Fruit fly (Drosophila melanogaster) whole organism, embryonic: ENCODE results near the gene Rab3GAP1.

Source experiments
- Abd-B ChIP-seq: fragments of 200-800 bp; sonication (Bioruptor generic); optimal IDR thresholded peaks from 2 replicates; lab custom pipeline; 2018; ENCODE audit warnings: missing biosample characterization, mild to moderate bottlenecking, missing genetic modification characterization, moderate library complexity
- Blimp-1 ChIP-seq: fragments of 200-800 bp; sonication (Bioruptor generic); optimal IDR thresholded peaks from 3 replicates; lab custom pipeline; 2018; ENCODE audit warnings: missing biosample characterization, missing genetic modification characterization, mild to moderate bottlenecking, moderate library complexity, missing genetic modification reagents
- CG1024 ChIP-seq: fragments of 200-800 bp; sonication (Bioruptor generic); IDR thresholded peaks from 2 replicates; pipeline ENCODE4 v1.3.6; 2022; ENCODE audit warnings: missing biosample characterization, missing genetic modification characterization
- CG10462 ChIP-seq: fragments of 200-800 bp; sonication (Bioruptor generic); optimal IDR thresholded peaks from 2 replicates; lab custom pipeline; 2016; ENCODE audit warnings: missing biosample characterization, missing genetic modification characterization
- CG12155 ChIP-seq: fragments of 200-800 bp; sonication (Bioruptor generic); optimal IDR thresholded peaks from 3 replicates; lab custom pipeline; 2016; ENCODE audit warnings: missing biosample characterization, missing genetic modification characterization
- CG12391 ChIP-seq: fragments of 200-800 bp; sonication (Bioruptor generic); optimal IDR thresholded peaks from 3 replicates; lab custom pipeline; 2018; ENCODE audit warnings: missing biosample characterization, mild to moderate bottlenecking, missing genetic modification characterization, moderate library complexity
- CG1603 ChIP-seq: fragments of 200-800 bp; sonication (Bioruptor generic); optimal IDR thresholded peaks from 2 replicates; lab custom pipeline; 2019; ENCODE audit warnings: missing biosample characterization, mild to moderate bottlenecking, missing genetic modification characterization, moderate library complexity
- CG16863 ChIP-seq: fragments of 200-800 bp; sonication (Bioruptor generic); optimal IDR thresholded peaks from 3 replicates; lab custom pipeline; 2016; ENCODE audit warnings: missing biosample characterization, missing genetic modification characterization
- CG17359 ChIP-seq: fragments of 200-800 bp; sonication (Bioruptor generic); optimal IDR thresholded peaks from 3 replicates; lab custom pipeline; 2018; ENCODE audit warnings: missing biosample characterization, mild to moderate bottlenecking, missing genetic modification characterization, moderate library complexity
- CG17802 ChIP-seq: fragments of 200-800 bp; sonication (Bioruptor generic); optimal IDR thresholded peaks from 2 replicates; lab custom pipeline; 2018; ENCODE audit warnings: missing biosample characterization, mild to moderate bottlenecking, missing genetic modification characterization, moderate library complexity
- CG17912 ChIP-seq: fragments of 200-800 bp; sonication (Bioruptor generic); optimal IDR thresholded peaks from 2 replicates; lab custom pipeline; 2018; ENCODE audit warnings: missing biosample characterization, mild to moderate bottlenecking, missing genetic modification characterization
- CG2712 ChIP-seq: fragments of 200-800 bp; optimal IDR thresholded peaks from 3 replicates; lab custom pipeline; 2019; ENCODE audit warnings: missing biosample characterization, mild to moderate bottlenecking, missing genetic modification characterization, moderate library complexity
- CG30403 ChIP-seq: fragments of 200-800 bp; sonication (Bioruptor generic); optimal IDR thresholded peaks from 3 replicates; lab custom pipeline; 2016; ENCODE audit warnings: missing biosample characterization, missing genetic modification characterization
- CG3281 ChIP-seq: fragments of 200-800 bp; sonication (Bioruptor generic); optimal IDR thresholded peaks from 3 replicates; lab custom pipeline; 2017; ENCODE audit warnings: missing biosample characterization, mild to moderate bottlenecking, missing genetic modification characterization
- CG33213 ChIP-seq: fragments of 200-800 bp; sonication (Bioruptor generic); optimal IDR thresholded peaks from 3 replicates; lab custom pipeline; 2016; ENCODE audit warnings: missing biosample characterization, missing genetic modification characterization
- CG4820 ChIP-seq: fragments of 200-800 bp; sonication (Bioruptor generic); optimal IDR thresholded peaks from 3 replicates; lab custom pipeline; 2016; ENCODE audit warnings: missing biosample characterization, missing genetic modification characterization
- CG7357 ChIP-seq: fragments of 200-800 bp; sonication (Bioruptor generic); IDR thresholded peaks from 3 replicates; pipeline ENCODE4 v1.3.6; 2022; ENCODE audit warnings: missing biosample characterization, missing genetic modification characterization
- CG8944 ChIP-seq: fragments of 200-800 bp; sonication (Bioruptor generic); optimal IDR thresholded peaks from 3 replicates; lab custom pipeline; 2016; ENCODE audit warnings: missing biosample characterization, missing genetic modification characterization
- CrebB ChIP-seq: fragments of 200-800 bp; sonication (Bioruptor generic); optimal IDR thresholded peaks from 3 replicates; lab custom pipeline; 2018; ENCODE audit warnings: missing biosample characterization, mild to moderate bottlenecking, missing genetic modification characterization
- Dbx ChIP-seq: fragments of 200-800 bp; sonication (Bioruptor generic); IDR thresholded peaks from 3 replicates; pipeline ENCODE4 v1.3.6; 2022; ENCODE audit warnings: missing biosample characterization, missing genetic modification characterization
- Dip2 ChIP-seq: fragments of 200-800 bp; sonication (Bioruptor generic); IDR thresholded peaks from 2 replicates; pipeline ENCODE4 v1.3.6; 2022; ENCODE audit warnings: missing biosample characterization, missing genetic modification characterization
- E2f1 ChIP-seq: fragments of 200-800 bp; sonication (Bioruptor generic); IDR thresholded peaks from 2 replicates; pipeline ENCODE4 v1.3.6; 2022; ENCODE audit warnings: missing biosample characterization, missing genetic modification characterization
- Fer1 ChIP-seq: fragments of 200-800 bp; sonication (Bioruptor generic); optimal IDR thresholded peaks from 2 replicates; lab custom pipeline; 2017; ENCODE audit warnings: missing biosample characterization, mild to moderate bottlenecking, missing genetic modification characterization
- HLH3B ChIP-seq: fragments of 200-800 bp; sonication (Bioruptor generic); IDR thresholded peaks from 2 replicates; pipeline ENCODE4 v1.3.6; 2022; ENCODE audit warnings: missing biosample characterization, missing genetic modification characterization
- Hr78 ChIP-seq, 2 experiments: fragments of 200-800 bp in 1 of 2; fragments of >200 bp in 1 of 2; sonication (Bioruptor generic) in 1 of 2; optimal IDR thresholded peaks; 2 replicates each; lab custom pipeline; 2017 to 2019; ENCODE audit warnings: missing biosample characterization in 2 of 2, missing genetic modification characterization in 2 of 2, mild to moderate bottlenecking in 1 of 2, moderate library complexity in 1 of 2
- Mrtf ChIP-seq: fragments of 200-800 bp; sonication (Bioruptor generic); IDR thresholded peaks from 3 replicates; pipeline ENCODE4 v1.3.6; 2022; ENCODE audit warnings: missing biosample characterization, missing genetic modification characterization
- Poxn ChIP-seq: fragments of 200-800 bp; sonication (Bioruptor generic); IDR thresholded peaks from 2 replicates; pipeline ENCODE4 v1.3.6; 2022; ENCODE audit warnings: missing biosample characterization, missing genetic modification characterization
- Side ChIP-seq: fragments of 200-800 bp; sonication (Bioruptor generic); optimal IDR thresholded peaks from 2 replicates; lab custom pipeline; 2016; ENCODE audit warnings: missing biosample characterization, missing genetic modification characterization
- Sox102F ChIP-seq: fragments of 200-800 bp; sonication (Bioruptor generic); optimal IDR thresholded peaks from 2 replicates; lab custom pipeline; 2018; ENCODE audit warnings: missing biosample characterization, mild to moderate bottlenecking, missing genetic modification characterization, moderate library complexity
- Sry-δ ChIP-seq: fragments of 200-800 bp; sonication (Bioruptor generic); optimal IDR thresholded peaks from 2 replicates; lab custom pipeline; 2016; ENCODE audit warnings: missing biosample characterization, missing genetic modification characterization
- Xbp1 ChIP-seq: fragments of 200-800 bp; sonication (Bioruptor generic); optimal IDR thresholded peaks from 3 replicates; lab custom pipeline; 2016; ENCODE audit warnings: missing biosample characterization, mild to moderate bottlenecking, missing genetic modification characterization
- ase ChIP-seq: fragments of 200-800 bp; sonication (Bioruptor generic); IDR thresholded peaks from 3 replicates; pipeline ENCODE4 v1.3.6; 2022; ENCODE audit warnings: missing biosample characterization, missing genetic modification characterization
- danr ChIP-seq: fragments of 200-800 bp; sonication (Bioruptor generic); IDR thresholded peaks from 2 replicates; pipeline ENCODE4 v1.3.6; 2022; ENCODE audit warnings: missing biosample characterization, missing genetic modification characterization
- dysf ChIP-seq: fragments of 200-800 bp; sonication (Bioruptor generic); IDR thresholded peaks from 3 replicates; pipeline ENCODE4 v1.3.6; 2022; ENCODE audit warnings: missing biosample characterization, missing genetic modification characterization
- gce ChIP-seq: fragments of 200-800 bp; sonication (Bioruptor generic); IDR thresholded peaks from 3 replicates; pipeline ENCODE4 v1.3.6; 2022; ENCODE audit warnings: missing biosample characterization, missing genetic modification characterization
- jing ChIP-seq: fragments of 200-800 bp; sonication (Bioruptor generic); optimal IDR thresholded peaks from 2 replicates; lab custom pipeline; 2018; ENCODE audit warnings: missing biosample characterization, mild to moderate bottlenecking, missing genetic modification characterization
- lilli ChIP-seq: fragments of 200-800 bp; sonication (Bioruptor generic); optimal IDR thresholded peaks from 3 replicates; lab custom pipeline; 2016; ENCODE audit warnings: missing biosample characterization, missing genetic modification characterization
- luna ChIP-seq: fragments of 200-800 bp; sonication (Bioruptor generic); optimal IDR thresholded peaks from 2 replicates; lab custom pipeline; 2016; ENCODE audit warnings: missing biosample characterization, missing genetic modification characterization
- maf-S ChIP-seq: fragments of 200-800 bp; sonication (Bioruptor generic); optimal IDR thresholded peaks from 2 replicates; lab custom pipeline; 2016; ENCODE audit warnings: missing biosample characterization, missing genetic modification characterization
- peb ChIP-seq: fragments of 200-800 bp; sonication (Bioruptor generic); IDR thresholded peaks from 2 replicates; pipeline ENCODE4 v1.3.6; 2022; ENCODE audit warnings: missing biosample characterization, missing genetic modification characterization
- pfk ChIP-seq: fragments of 200-800 bp; sonication (Bioruptor generic); optimal IDR thresholded peaks from 2 replicates; lab custom pipeline; 2018; ENCODE audit warnings: missing biosample characterization, mild to moderate bottlenecking, missing genetic modification characterization, moderate library complexity
- sc ChIP-seq, 3 experiments: fragments of >200 bp in 2 of 3; fragments of 200-800 bp in 1 of 3; sonication (Bioruptor generic) in 1 of 3; optimal IDR thresholded peaks; 2 replicates in 2 of 3; 3 replicates in 1 of 3; lab custom pipeline; 2017; ENCODE audit warnings: mild to moderate bottlenecking in 1 of 3, missing biosample characterization in 1 of 3, missing genetic modification characterization in 1 of 3, missing genetic modification reagents in 1 of 3
- schlank ChIP-seq: fragments of 200-800 bp; sonication (Bioruptor generic); optimal IDR thresholded peaks from 2 replicates; lab custom pipeline; 2018; ENCODE audit warnings: missing biosample characterization, mild to moderate bottlenecking, missing genetic modification characterization
- seq ChIP-seq: fragments of 200-800 bp; sonication (Bioruptor generic); IDR thresholded peaks from 2 replicates; pipeline ENCODE4 v1.3.6; 2022; ENCODE audit warnings: missing biosample characterization, missing genetic modification characterization
- sob ChIP-seq: fragments of 200-800 bp; sonication (Bioruptor generic); IDR thresholded peaks from 2 replicates; pipeline ENCODE4 v1.3.6; 2022; ENCODE audit warnings: missing biosample characterization, missing genetic modification characterization
- vfl ChIP-seq: fragments of 200-800 bp; sonication (Bioruptor generic); optimal IDR thresholded peaks from 2 replicates; lab custom pipeline; 2016; ENCODE audit warnings: missing biosample characterization, missing genetic modification characterization
- wor ChIP-seq: fragments of 200-800 bp; sonication (Bioruptor generic); IDR thresholded peaks from 2 replicates; pipeline ENCODE4 v1.3.6; 2022; ENCODE audit warnings: missing biosample characterization, missing genetic modification characterization
- zen ChIP-seq: fragments of 200-800 bp; sonication (Bioruptor generic); optimal IDR thresholded peaks from 3 replicates; lab custom pipeline; 2018; ENCODE audit warnings: missing biosample characterization, mild to moderate bottlenecking, missing genetic modification characterization, moderate library complexity
- zen2 ChIP-seq: fragments of 200-800 bp; sonication (Bioruptor generic); IDR thresholded peaks from 3 replicates; pipeline ENCODE4 v1.3.6; 2022; ENCODE audit warnings: missing biosample characterization, missing genetic modification characterization; ENCODE audit not compliant: partially characterized antibody
- zf30C ChIP-seq: fragments of 200-800 bp; sonication (Bioruptor generic); optimal IDR thresholded peaks from 3 replicates; lab custom pipeline; 2018; ENCODE audit warnings: missing biosample characterization, mild to moderate bottlenecking, missing genetic modification characterization

Rab3GAP1 gene

DNA sequence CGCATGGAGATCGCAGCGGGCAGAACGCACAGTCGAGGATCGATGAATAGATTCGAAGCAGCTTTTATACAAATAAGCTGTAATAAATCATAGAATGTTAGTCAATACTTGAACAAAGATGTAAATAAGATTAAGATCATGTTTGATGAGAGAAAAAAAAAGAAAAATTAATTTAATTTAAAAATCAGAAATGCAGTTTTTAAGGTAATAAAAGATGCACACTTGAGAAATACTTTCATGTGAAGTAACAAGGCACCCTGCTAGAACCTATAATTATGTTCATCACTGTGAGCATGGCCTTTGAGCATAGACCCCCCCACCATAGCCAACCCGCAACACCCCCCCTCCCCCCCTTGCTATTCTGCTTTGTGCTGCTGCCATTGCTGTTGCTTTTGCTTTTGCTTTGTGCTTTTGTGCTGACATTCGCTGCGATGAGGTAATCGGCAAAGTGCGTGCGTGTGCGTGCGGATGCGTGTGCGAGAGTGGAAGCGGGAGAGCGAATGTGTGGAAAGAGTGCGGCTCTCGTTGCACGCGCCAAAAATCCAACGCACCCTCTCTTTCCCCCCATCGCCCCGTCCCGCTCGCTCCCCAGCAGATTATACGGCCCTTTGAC lies 32.4 kb upstream of the Rab3GAP1 start (continued):
- TF ChIP-seq zen2 (no peak), CG7357 (GFP tag; lab: Robert Waterston, UW) (peak; percentile 93), Sry-δ (GFP tag; lab: Kevin White, UChicago) (peak; percentile 41), maf-S (GFP tag; lab: Kevin White, UChicago) (peak; percentile 89), zf30C (GFP tag; lab: Kevin White, UChicago) (peak; percentile 15), danr (GFP tag; lab: Robert Waterston, UW) (peak; percentile 96), Mrtf (GFP tag; lab: Robert Waterston, UW) (peak; percentile 96), CG33213 (GFP tag; lab: Kevin White, UChicago) (peak; percentile 79), vfl (GFP tag; lab: Kevin White, UChicago) (peak; percentile 86), sob (GFP tag; lab: Robert Waterston, UW) (peak; percentile 97), CG30403 (GFP tag; lab: Kevin White, UChicago) (peak; percentile 98), Poxn (peak; percentile 86), CG17802 (tag; lab: Kevin White, UChicago) (peak; percentile 64), Dip2 (peak; percentile 70; the same call in 1 of the 2 replicates), Sox102F (GFP tag; lab: Kevin White, UChicago) (peak; percentile 97), E2f1 (GFP tag; lab: Robert Waterston, UW) (peak; percentile 96), Xbp1 (GFP tag; lab: Kevin White, UChicago) (peak; percentile 96), CG12155 (GFP tag; lab: Kevin White, UChicago) (peak; percentile 94), CG17359 (tag; lab: Kevin White, UChicago) (peak; percentile 97), sc (optimal IDR thresholded peaks at IDR 0.05; lab: Kevin White, UChicago) (no peak), sc (GFP tag; optimal IDR thresholded peaks at IDR 0.05; lab: Kevin White, UChicago) (peak; percentile 89), Hr78 (GFP tag; optimal IDR thresholded peaks at IDR 0.05; lab: Kevin White, UChicago) (peak in 1 of 2 experiments; percentile 93), pfk (peak; percentile 50), schlank (tag; lab: Kevin White, UChicago) (peak; percentile 94), Fer1 (GFP tag; lab: Kevin White, UChicago) (peak; percentile 99), Dbx (GFP tag; lab: Robert Waterston, UW) (peak; percentile 97), peb (GFP tag; lab: Robert Waterston, UW) (peak; percentile 89), gce (GFP tag; lab: Robert Waterston, UW) (peak; percentile 87), Abd-B (GFP tag; lab: Kevin White, UChicago) (peak; percentile 94), lilli (peak; percentile 94), CG12391 (tag; lab: Kevin White, UChicago) (peak; percentile 98), luna (GFP tag; lab: Kevin White, UChicago) (peak; percentile 75), zen (tag; lab: Kevin White, UChicago) (peak; percentile 87), jing (GFP tag; lab: Kevin White, UChicago) (peak; percentile 90), CrebB (tag; lab: Kevin White, UChicago) (peak; percentile 95), CG8944 (GFP tag; lab: Kevin White, UChicago) (peak; percentile 86), CG2712 (tag; lab: Kevin White, UChicago) (peak; percentile 98), CG3281 (GFP tag; lab: Kevin White, UChicago) (peak; percentile 99), dysf (GFP tag; lab: Robert Waterston, UW) (peak; percentile 99), CG16863 (GFP tag; lab: Kevin White, UChicago) (peak; percentile 89), ase (GFP tag; lab: Robert Waterston, UW) (peak; percentile 93), Side (GFP tag; lab: Kevin White, UChicago) (peak; percentile 90), CG10462 (GFP tag; lab: Kevin White, UChicago) (peak; percentile 93), CG4820 (GFP tag; lab: Kevin White, UChicago) (peak; percentile 95), seq (peak; percentile 99), wor (GFP tag; lab: Robert Waterston, UW) (peak; percentile 96), HLH3B (GFP tag; lab: Robert Waterston, UW) (peak; percentile 97), CG1024 (GFP tag; lab: Robert Waterston, UW) (peak; percentile 87), Blimp-1 (GFP tag; lab: Kevin White, UChicago) (peak; percentile 93), CG17912 (GFP tag; lab: Kevin White, UChicago) (peak; percentile 89), CG1603 (tag; lab: Kevin White, UChicago) (peak; percentile 27)
